Worm (Caenorhabditis elegans): ENCODE data around the gene C13F10.7.

The C13F10.7 gene

DNA sequence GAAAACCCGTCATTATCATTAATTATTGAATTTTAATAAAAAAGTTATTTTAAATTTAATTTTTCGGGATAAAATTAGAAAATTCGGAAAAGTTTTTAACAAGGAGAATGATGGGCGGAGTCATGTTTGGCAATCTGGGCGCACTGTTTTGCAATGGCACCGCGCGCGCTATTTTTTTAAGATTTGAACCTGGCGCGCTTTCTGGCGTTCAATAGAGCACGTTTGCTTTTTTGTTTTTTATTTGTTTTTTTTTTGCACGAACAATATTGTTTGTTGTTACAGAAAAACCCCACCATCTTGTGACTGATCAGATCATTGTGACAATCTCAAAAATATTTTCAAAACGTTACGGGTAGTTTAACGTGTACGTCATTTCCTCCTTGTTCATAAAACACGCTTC, 14.1 kb upstream of the C13F10.7 start, which contains the start of gene hyls-1 (continued):
- peak; percentile 29 for TF ChIP-seq fos-1 (tag; optimal IDR thresholded peaks at IDR 0.05)
- no peak for TF ChIP-seq dmd-4 (tag; optimal IDR thresholded peaks at IDR 0.05)
- TF ChIP-seq nhr-6 (tag; optimal IDR thresholded peaks at IDR 0.05), result no peak
- peak; percentile 57 for TF ChIP-seq nhr-237 (tag; optimal IDR thresholded peaks at IDR 0.05)
- TF ChIP-seq nhr-23 (tag; optimal IDR thresholded peaks at IDR 0.05), result no peak
- no peak for TF ChIP-seq elt-3 (tag; optimal IDR thresholded peaks at IDR 0.05)
- peak; percentile 95 for TF ChIP-seq unc-55 (GFP tag; optimal IDR thresholded peaks at IDR 0.05)
- peak; percentile 79 for TF ChIP-seq C34F6.9 (tag; optimal IDR thresholded peaks at IDR 0.05)
- TF ChIP-seq nhr-77 (tag; optimal IDR thresholded peaks at IDR 0.05), result no peak
- peak; percentile 70 for TF ChIP-seq nhr-21 (tag; optimal IDR thresholded peaks at IDR 0.05)
- TF ChIP-seq egl-27 (tag; optimal IDR thresholded peaks at IDR 0.05), result no peak
- TF ChIP-seq mdl-1 (tag; optimal IDR thresholded peaks at IDR 0.05), result no peak
- peak; percentile 53 for TF ChIP-seq ztf-4 (tag; optimal IDR thresholded peaks at IDR 0.05)
- peak; percentile 18 for TF ChIP-seq snpc-4 (tag; optimal IDR thresholded peaks at IDR 0.05)
- TF ChIP-seq sma-3 (GFP tag; optimal IDR thresholded peaks at IDR 0.05), result peak; percentile 85
- no peak for TF ChIP-seq mbf-1 (tag; optimal IDR thresholded peaks at IDR 0.05)
- TF ChIP-seq sma-9 (GFP tag; optimal IDR thresholded peaks at IDR 0.05), result peak; percentile 77
- TF ChIP-seq sma-9 (tag; optimal IDR thresholded peaks at IDR 0.05), result no peak
- TF ChIP-seq mab-5 (tag; optimal IDR thresholded peaks at IDR 0.05), result peak; percentile 64
- TF ChIP-seq alr-1 (tag; optimal IDR thresholded peaks at IDR 0.05), result no peak

DNA sequence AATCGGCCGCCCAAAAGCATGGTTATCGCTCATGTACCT, 13.9 kb upstream of the C13F10.7 start, which contains the start of gene hpo-9:
hpo-9 (minus strand) TSS at position 37 of the 39 bp plus-strand sequence.
- TF ChIP-seq nhr-10 (tag; optimal IDR thresholded peaks at IDR 0.05) (no peak), mbf-1 (tag; optimal IDR thresholded peaks at IDR 0.05) (no peak), egl-27 (tag; optimal IDR thresholded peaks at IDR 0.05) (no peak), sma-3 (GFP tag; optimal IDR thresholded peaks at IDR 0.05) (no peak), nhr-129 (tag; optimal IDR thresholded peaks at IDR 0.05) (no peak), ceh-16 (tag; optimal IDR thresholded peaks at IDR 0.05) (no peak), ZK546.5 (tag; optimal IDR thresholded peaks at IDR 0.05) (no peak)

DNA sequence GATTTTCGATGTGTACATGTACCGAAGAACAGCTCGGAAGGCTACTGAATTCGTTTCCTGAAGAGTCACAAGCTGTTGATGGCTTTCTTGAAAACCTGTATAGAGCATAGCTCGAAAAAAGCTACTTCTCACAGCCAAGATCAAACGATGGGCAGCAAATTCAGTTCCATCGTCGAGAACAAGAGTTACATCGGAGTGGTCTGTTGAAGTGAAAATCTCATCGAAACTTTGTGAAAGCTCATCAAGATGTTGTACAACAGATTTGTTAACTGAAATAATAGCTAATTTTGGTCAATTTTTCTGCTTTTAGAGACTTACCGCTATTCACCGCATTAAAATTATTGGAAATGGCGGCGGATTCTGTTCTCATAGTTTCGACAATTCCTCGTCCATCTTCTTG, 13.6 kb upstream of the C13F10.7 start:
- TF ChIP-seq lin-11 (tag; optimal IDR thresholded peaks at IDR 0.05) (no peak), egl-27 (tag; optimal IDR thresholded peaks at IDR 0.05) (no peak), sma-9 (GFP tag; optimal IDR thresholded peaks at IDR 0.05) (no peak), sma-9 (tag; optimal IDR thresholded peaks at IDR 0.05) (no peak), F13H6.1 (tag; optimal IDR thresholded peaks at IDR 0.05) (no peak), ceh-16 (tag; optimal IDR thresholded peaks at IDR 0.05) (no peak)

DNA sequence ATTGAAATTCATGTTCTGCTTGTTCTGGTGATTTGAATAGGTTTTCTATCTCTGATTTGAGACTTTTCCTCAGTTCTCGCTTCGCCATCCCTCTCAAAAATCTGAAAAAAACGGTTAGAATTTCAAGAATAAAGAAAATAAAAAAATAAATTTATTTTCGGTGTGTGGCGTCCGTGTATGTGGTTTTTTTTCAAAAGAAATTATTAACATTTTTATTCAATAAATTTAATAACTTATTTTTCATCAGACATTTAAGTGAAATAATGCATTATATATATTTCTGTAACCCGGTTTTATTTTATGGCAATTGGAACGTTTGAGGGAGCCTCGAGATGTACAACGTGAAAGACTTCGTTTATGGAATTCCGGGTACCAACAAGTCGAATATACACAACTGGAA, 11.7 kb upstream of the C13F10.7 start, which contains the start of gene C05C8.5:
C05C8.5 (minus strand) TSS at position 101 of the 400 bp plus-strand sequence.
- TF ChIP-seq blmp-1 (tag; optimal IDR thresholded peaks at IDR 0.05; ENCODE audit: insufficient read depth), result no peak
- TF ChIP-seq lin-39 (tag; optimal IDR thresholded peaks at IDR 0.05), result no peak
- no peak for TF ChIP-seq dmd-4 (tag; optimal IDR thresholded peaks at IDR 0.05)
- TF ChIP-seq elt-1 (tag; optimal IDR thresholded peaks at IDR 0.05), result no peak
- TF ChIP-seq nhr-23 (tag; optimal IDR thresholded peaks at IDR 0.05), result no peak
- no peak for TF ChIP-seq aly-2 (tag; optimal IDR thresholded peaks at IDR 0.05)
- no peak for TF ChIP-seq R02D3.7 (tag; optimal IDR thresholded peaks at IDR 0.05)
- no peak for TF ChIP-seq nhr-25 (tag; optimal IDR thresholded peaks at IDR 0.05)

DNA sequence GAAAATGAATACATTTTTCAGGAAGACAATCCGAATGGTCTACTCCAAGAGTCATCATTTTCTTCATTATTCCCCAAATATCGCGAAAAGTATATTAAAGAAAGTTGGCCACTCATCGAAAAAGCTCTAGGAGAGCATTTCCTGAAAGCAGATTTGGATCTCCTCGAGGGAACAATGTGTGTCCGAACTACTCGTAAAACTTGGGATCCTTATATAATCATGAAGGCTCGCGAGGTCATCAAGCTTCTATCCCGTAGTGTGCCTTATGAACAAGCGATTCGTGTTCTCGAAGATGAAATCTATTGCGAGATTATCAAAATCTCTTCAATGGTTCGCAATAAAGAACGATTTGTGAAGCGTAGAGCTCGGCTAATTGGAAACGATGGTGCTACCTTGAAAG, 8.5 kb upstream of the C13F10.7 start:
- TF ChIP-seq sma-9 (GFP tag; optimal IDR thresholded peaks at IDR 0.05) (no peak), sma-9 (tag; optimal IDR thresholded peaks at IDR 0.05) (no peak), nhr-10 (tag; optimal IDR thresholded peaks at IDR 0.05) (no peak), aly-2 (tag; optimal IDR thresholded peaks at IDR 0.05) (no peak), gmeb-1 (tag; optimal IDR thresholded peaks at IDR 0.05) (no peak), F13H6.1 (tag; optimal IDR thresholded peaks at IDR 0.05) (no peak), alr-1 (tag; optimal IDR thresholded peaks at IDR 0.05) (no peak)

DNA sequence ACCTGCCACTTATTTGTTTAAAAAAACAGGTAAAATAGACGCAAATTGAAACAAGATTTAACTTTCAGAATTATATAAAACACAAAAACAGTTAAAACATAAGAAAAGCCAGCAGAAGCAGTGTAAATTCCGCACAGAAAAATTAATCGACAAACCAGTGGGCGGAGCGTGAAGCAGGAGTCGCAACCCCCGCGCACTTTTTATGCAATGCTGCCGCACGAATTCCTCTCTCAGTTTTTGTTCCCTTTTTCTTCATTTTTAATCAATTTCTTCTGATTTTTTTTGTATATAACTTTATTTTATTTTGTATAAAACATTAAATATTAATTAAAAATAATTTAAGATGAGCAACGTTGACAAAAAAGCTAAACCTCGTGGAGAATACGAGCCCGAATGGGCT, 7.8 kb upstream of the C13F10.7 start, which contains the start of the genes gei-6 and krr-1:
gei-6 (minus strand) TSS at position 2 of the 400 bp plus-strand sequence.
krr-1 (plus strand) TSS at position 344 of the 400 bp plus-strand sequence.
- TF ChIP-seq egl-27 (tag; optimal IDR thresholded peaks at IDR 0.05) (no peak), nhr-237 (tag; optimal IDR thresholded peaks at IDR 0.05) (no peak), sma-3 (GFP tag; optimal IDR thresholded peaks at IDR 0.05) (peak; percentile 43), fos-1 (tag; optimal IDR thresholded peaks at IDR 0.05) (peak; percentile 15), nhr-10 (tag; optimal IDR thresholded peaks at IDR 0.05) (no peak), lsy-2 (tag; optimal IDR thresholded peaks at IDR 0.05) (peak in 1 of 2 experiments; percentile 54), nhr-6 (tag; optimal IDR thresholded peaks at IDR 0.05) (no peak), crh-2 (tag; optimal IDR thresholded peaks at IDR 0.05) (no peak), ztf-4 (tag; optimal IDR thresholded peaks at IDR 0.05) (no peak), mab-5 (tag; optimal IDR thresholded peaks at IDR 0.05) (peak; percentile 49), skn-1 (tag; optimal IDR thresholded peaks at IDR 0.05) (no peak), lin-11 (tag; optimal IDR thresholded peaks at IDR 0.05) (peak; percentile 59), ztf-1 (GFP tag; conservative IDR thresholded peaks at IDR 0.05) (no peak), ceh-82 (tag; optimal IDR thresholded peaks at IDR 0.05) (no peak), Y55F3AM.14 (GFP tag; optimal IDR thresholded peaks at IDR 0.05) (no peak), mdl-1 (tag; optimal IDR thresholded peaks at IDR 0.05) (no peak), lin-39 (tag; optimal IDR thresholded peaks at IDR 0.05) (no peak), unc-39 (tag; optimal IDR thresholded peaks at IDR 0.05) (no peak), sma-9 (GFP tag; optimal IDR thresholded peaks at IDR 0.05) (peak; percentile 47), sma-9 (tag; optimal IDR thresholded peaks at IDR 0.05) (no peak), ztf-11 (tag; optimal IDR thresholded peaks at IDR 0.05) (no peak), dmd-4 (tag; optimal IDR thresholded peaks at IDR 0.05) (no peak), elt-1 (tag; optimal IDR thresholded peaks at IDR 0.05) (no peak), nhr-129 (tag; optimal IDR thresholded peaks at IDR 0.05) (peak; percentile 16), nhr-77 (tag; optimal IDR thresholded peaks at IDR 0.05) (no peak), ceh-16 (tag; optimal IDR thresholded peaks at IDR 0.05) (no peak), aly-2 (tag; optimal IDR thresholded peaks at IDR 0.05) (no peak), R02D3.7 (tag; optimal IDR thresholded peaks at IDR 0.05) (no peak), nhr-23 (tag; optimal IDR thresholded peaks at IDR 0.05) (no peak), blmp-1 (tag; optimal IDR thresholded peaks at IDR 0.05; ENCODE audit: insufficient read depth) (no peak)
